Fruit fly (Drosophila melanogaster): ENCODE measurements around the gene CG11999.

The CG11999 gene

dm6 chr3R:5310250-5310649 is 44.3 kb downstream of the CG11999 start:
- no peak for TF ChIP-seq CG34367 (tag; optimal IDR thresholded peaks at IDR 0.05)
- no peak for TF ChIP-seq Snoo (tag; optimal IDR thresholded peaks at IDR 0.05)
- no peak for TF ChIP-seq CG8301 (tag; optimal IDR thresholded peaks at IDR 0.05)
- TF ChIP-seq CG9948 (tag; optimal IDR thresholded peaks at IDR 0.05), result no peak
- no peak for TF ChIP-seq CG4496 (GFP tag; IDR thresholded peaks at IDR 0.05)
- TF ChIP-seq CG14655 (GFP tag; optimal IDR thresholded peaks at IDR 0.05), result no peak
- no peak for TF ChIP-seq EcR (GFP tag; optimal IDR thresholded peaks at IDR 0.05)
- no peak for TF ChIP-seq CG12605 (GFP tag; IDR thresholded peaks at IDR 0.05)
- no peak for TF ChIP-seq CG17806 (tag; optimal IDR thresholded peaks at IDR 0.05)
- no peak for TF ChIP-seq CG15710 (tag; optimal IDR thresholded peaks at IDR 0.05)
- no peak for TF ChIP-seq CG32121 (GFP tag; IDR thresholded peaks at IDR 0.05)
- no peak for TF ChIP-seq CG10348 (GFP tag; IDR thresholded peaks at IDR 0.05)
- TF ChIP-seq gl (tag; optimal IDR thresholded peaks at IDR 0.05), result no peak
- no peak for TF ChIP-seq rn (GFP tag; IDR thresholded peaks at IDR 0.05)
- TF ChIP-seq CG8159 (tag; optimal IDR thresholded peaks at IDR 0.05), result no peak
- no peak for TF ChIP-seq Pif1B (GFP tag; optimal IDR thresholded peaks at IDR 0.05)
- TF ChIP-seq CG13204 (GFP tag; optimal IDR thresholded peaks at IDR 0.05), result no peak

- TF ChIP-seq CG9948 (tag; optimal IDR thresholded peaks at IDR 0.05) (no peak), CG8301 (tag; optimal IDR thresholded peaks at IDR 0.05) (no peak), CG10348 (GFP tag; IDR thresholded peaks at IDR 0.05) (no peak), CG15710 (tag; optimal IDR thresholded peaks at IDR 0.05) (no peak), CG12605 (GFP tag; IDR thresholded peaks at IDR 0.05) (no peak), fd96Ca (GFP tag; IDR thresholded peaks at IDR 0.05) (no peak), CG14655 (GFP tag; optimal IDR thresholded peaks at IDR 0.05) (no peak), CG17806 (tag; optimal IDR thresholded peaks at IDR 0.05) (no peak)
Measured at dm6 chr3R:5309234-5309798, 45.2 kb downstream of the CG11999 start.

- TF ChIP-seq CG9948 (tag; optimal IDR thresholded peaks at IDR 0.05) (no peak), CG34367 (tag; optimal IDR thresholded peaks at IDR 0.05) (no peak), gl (tag; optimal IDR thresholded peaks at IDR 0.05) (peak; percentile 23)
Measured at dm6 chr3R:5308137-5308797, 46.3 kb downstream of the CG11999 start.

DNA sequence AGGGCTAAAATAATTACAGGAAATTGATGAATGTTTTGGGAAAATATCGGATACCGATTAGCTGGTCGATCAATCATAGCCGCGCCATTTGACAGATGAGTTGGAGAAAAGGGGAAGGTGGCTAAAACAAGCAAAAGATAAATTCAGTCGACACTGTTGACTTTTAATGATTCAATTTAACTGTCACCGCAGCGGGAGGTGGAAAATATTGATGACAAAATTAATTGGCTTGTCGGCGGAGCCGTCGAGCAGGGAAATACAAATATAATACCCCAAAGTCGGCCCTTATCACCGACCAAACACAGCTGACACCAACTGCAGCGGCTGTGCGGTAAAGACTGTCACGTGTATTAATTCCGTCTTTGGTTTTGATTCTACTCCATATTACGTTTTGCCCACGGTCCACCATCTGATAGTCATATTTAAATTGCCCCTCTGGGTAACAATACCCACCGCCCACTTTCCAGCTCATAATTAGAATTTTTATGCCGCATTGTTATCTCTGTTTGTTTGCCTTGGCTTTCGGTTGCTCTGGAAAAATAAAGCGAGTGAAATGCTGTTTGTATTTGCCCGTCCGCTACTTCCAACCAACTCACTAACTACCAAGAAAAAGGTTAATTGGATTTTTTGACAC is 48.6 kb downstream of the CG11999 start:
- TF ChIP-seq CG10348 (GFP tag; IDR thresholded peaks at IDR 0.05) (no peak), CG14655 (GFP tag; optimal IDR thresholded peaks at IDR 0.05) (no peak), Snoo (tag; optimal IDR thresholded peaks at IDR 0.05) (no peak), CG8301 (tag; optimal IDR thresholded peaks at IDR 0.05) (no peak), CG15710 (tag; optimal IDR thresholded peaks at IDR 0.05) (no peak), CG8159 (tag; optimal IDR thresholded peaks at IDR 0.05) (no peak), CG32121 (GFP tag; IDR thresholded peaks at IDR 0.05) (no peak), D1 (tag; optimal IDR thresholded peaks at IDR 0.05) (no peak), CG34367 (tag; optimal IDR thresholded peaks at IDR 0.05) (no peak), CG17806 (tag; optimal IDR thresholded peaks at IDR 0.05) (no peak), Ets98B (GFP tag; IDR thresholded peaks at IDR 0.05) (no peak)
